Worm (Caenorhabditis elegans) whole organism, L2 larva: ENCODE data around the gene gpa-6.

Experiments
- C34F6.9 ChIP-seq: fragments of 150-350 bp; optimal IDR thresholded peaks from 2 replicates; lab custom pipeline; 2014; ENCODE audit warnings: missing biosample characterization, missing genetic modification characterization
- F13H6.1 ChIP-seq: sonication (generic microtip); optimal IDR thresholded peaks from 2 replicates; lab custom pipeline; 2016; ENCODE audit warnings: missing genetic modification characterization, missing compliant biosample characterization
- Y55F3AM.14 ChIP-seq: fragments of 200-800 bp; sonication (Bioruptor generic); optimal IDR thresholded peaks from 2 replicates; lab custom pipeline; 2018; ENCODE audit warnings: mild to moderate bottlenecking, missing genetic modification characterization, missing compliant biosample characterization
- alr-1 ChIP-seq: fragments of 150-350 bp; optimal IDR thresholded peaks from 2 replicates; lab custom pipeline; 2014; ENCODE audit warnings: missing biosample characterization, missing genetic modification characterization
- aly-2 ChIP-seq: fragments of 150-350 bp; optimal IDR thresholded peaks from 2 replicates; lab custom pipeline; 2014; ENCODE audit warnings: missing biosample characterization, missing genetic modification characterization
- ama-1 ChIP-seq: fragments of 150-350 bp; optimal IDR thresholded peaks from 2 replicates; lab custom pipeline; 2018; ENCODE audit warnings: inconsistent platforms
- blmp-1 ChIP-seq: sonication (generic microtip); optimal IDR thresholded peaks from 2 replicates; lab custom pipeline; 2017; ENCODE audit warnings: missing genetic modification characterization, mild to moderate bottlenecking, missing compliant biosample characterization, antibody characterized with exemption, moderate library complexity; ENCODE audit not compliant: insufficient read depth
- ceh-16 ChIP-seq: fragments of 150-350 bp; optimal IDR thresholded peaks from 2 replicates; lab custom pipeline; 2014; ENCODE audit warnings: missing biosample characterization, missing genetic modification characterization
- ceh-82 ChIP-seq: fragments of 150-350 bp; optimal IDR thresholded peaks from 2 replicates; lab custom pipeline; 2014; ENCODE audit warnings: missing biosample characterization, missing genetic modification characterization
- crh-2 ChIP-seq: sonication (generic microtip); optimal IDR thresholded peaks from 2 replicates; lab custom pipeline; 2017; ENCODE audit warnings: missing biosample characterization, missing genetic modification characterization
- dmd-4 ChIP-seq: sonication (generic microtip); optimal IDR thresholded peaks from 2 replicates; lab custom pipeline; 2017; ENCODE audit warnings: missing biosample characterization, missing genetic modification characterization
- egl-27 ChIP-seq: sonication (generic microtip); optimal IDR thresholded peaks from 3 replicates; lab custom pipeline; 2017; ENCODE audit warnings: missing biosample characterization, missing genetic modification reagents, missing genetic modification characterization
- elt-3 ChIP-seq: sonication (generic microtip); optimal IDR thresholded peaks from 2 replicates; lab custom pipeline; 2017; ENCODE audit warnings: missing biosample characterization, missing genetic modification characterization
- fos-1 ChIP-seq: fragments of 150-350 bp; optimal IDR thresholded peaks from 2 replicates; lab custom pipeline; 2014; ENCODE audit warnings: missing biosample characterization, missing genetic modification characterization
- gmeb-1 ChIP-seq: fragments of 150-350 bp; optimal IDR thresholded peaks from 2 replicates; lab custom pipeline; 2014; ENCODE audit warnings: missing biosample characterization, missing genetic modification characterization
- lin-11 ChIP-seq: fragments of 150-350 bp; sonication (generic microtip); optimal IDR thresholded peaks from 2 replicates; lab custom pipeline; 2014; ENCODE audit warnings: missing biosample characterization, missing genetic modification characterization, inconsistent platforms, mixed read lengths
- lin-13 ChIP-seq: fragments of 150-350 bp; optimal IDR thresholded peaks from 2 replicates; lab custom pipeline; 2014; ENCODE audit warnings: missing biosample characterization, missing genetic modification reagents, missing genetic modification characterization
- lin-39 ChIP-seq: fragments of 150-350 bp; optimal IDR thresholded peaks from 2 replicates; lab custom pipeline; 2014; ENCODE audit warnings: missing biosample characterization, missing genetic modification reagents, missing genetic modification characterization
- lsy-2 ChIP-seq, 2 experiments: fragments of 150-350 bp in 1 of 2; sonication (generic microtip) in 1 of 2; optimal IDR thresholded peaks; 2 replicates each; lab custom pipeline; 2014 to 2017; ENCODE audit warnings: missing biosample characterization in 2 of 2, missing genetic modification characterization in 2 of 2
- mab-5 ChIP-seq: fragments of 150-350 bp; optimal IDR thresholded peaks from 2 replicates; lab custom pipeline; 2014; ENCODE audit warnings: missing biosample characterization, missing genetic modification characterization
- mdl-1 ChIP-seq, 2 experiments: fragments of 150-350 bp in 1 of 2; sonication (generic microtip) in 1 of 2; optimal IDR thresholded peaks; 2 replicates each; lab custom pipeline; 2017; ENCODE audit warnings: missing biosample characterization in 2 of 2, missing genetic modification characterization in 2 of 2
- nhr-11 ChIP-seq: fragments of 150-350 bp; optimal IDR thresholded peaks from 2 replicates; lab custom pipeline; 2014; ENCODE audit warnings: missing biosample characterization, missing genetic modification characterization
- nhr-129 ChIP-seq: fragments of 150-350 bp; optimal IDR thresholded peaks from 2 replicates; lab custom pipeline; 2014; ENCODE audit warnings: missing biosample characterization, missing genetic modification characterization
- nhr-23 ChIP-seq: fragments of 150-350 bp; optimal IDR thresholded peaks from 2 replicates; lab custom pipeline; 2014; ENCODE audit warnings: missing biosample characterization, missing genetic modification reagents, missing genetic modification characterization
- nhr-237 ChIP-seq: fragments of 150-350 bp; optimal IDR thresholded peaks from 2 replicates; lab custom pipeline; 2014; ENCODE audit warnings: missing biosample characterization, missing genetic modification characterization
- nhr-25 ChIP-seq: fragments of 150-350 bp; sonication (generic microtip); optimal IDR thresholded peaks from 3 replicates; lab custom pipeline; 2014; ENCODE audit warnings: missing biosample characterization, missing genetic modification characterization
- nhr-6 ChIP-seq: fragments of 150-350 bp; optimal IDR thresholded peaks from 2 replicates; lab custom pipeline; 2014; ENCODE audit warnings: missing biosample characterization, missing genetic modification characterization
- nhr-77 ChIP-seq: fragments of 150-350 bp; optimal IDR thresholded peaks from 2 replicates; lab custom pipeline; 2014; ENCODE audit warnings: missing biosample characterization, missing genetic modification characterization
- peb-1 ChIP-seq: fragments of 150-350 bp; optimal IDR thresholded peaks from 2 replicates; lab custom pipeline; 2014; ENCODE audit warnings: missing biosample characterization, missing genetic modification characterization
- sma-3 ChIP-seq: sonication (generic microtip); optimal IDR thresholded peaks from 2 replicates; lab custom pipeline; 2016; ENCODE audit warnings: missing genetic modification reagents, missing genetic modification characterization, missing compliant biosample characterization
- sma-9 ChIP-seq, 2 experiments: fragments of 150-350 bp in 1 of 2; sonication (generic microtip) in 1 of 2; optimal IDR thresholded peaks; 2 replicates each; lab custom pipeline; 2014 to 2016; ENCODE audit warnings: missing genetic modification characterization in 2 of 2, mild to moderate bottlenecking in 1 of 2, missing biosample characterization in 1 of 2, missing compliant biosample characterization in 1 of 2, missing genetic modification reagents in 1 of 2, moderate library complexity in 1 of 2
- snpc-4 ChIP-seq: fragments of 150-350 bp; optimal IDR thresholded peaks from 2 replicates; lab custom pipeline; 2014; ENCODE audit warnings: missing biosample characterization, missing genetic modification characterization
- unc-39 ChIP-seq: fragments of 150-350 bp; optimal IDR thresholded peaks from 2 replicates; lab custom pipeline; 2014; ENCODE audit warnings: missing biosample characterization, missing genetic modification characterization
- unc-55 ChIP-seq: fragments of 150-350 bp; sonication (generic microtip); optimal IDR thresholded peaks from 3 replicates; lab custom pipeline; 2014; ENCODE audit warnings: missing biosample characterization, missing genetic modification reagents, missing genetic modification characterization
- unc-62 ChIP-seq: fragments of 150-350 bp; optimal IDR thresholded peaks from 2 replicates; lab custom pipeline; 2014; ENCODE audit warnings: missing biosample characterization, missing genetic modification reagents, missing genetic modification characterization
- ztf-1 ChIP-seq: fragments of 200-800 bp; sonication (Bioruptor generic); conservative IDR thresholded peaks from 2 replicates; pipeline ENCODE4 v1.3.6; 2022; ENCODE audit warnings: missing genetic modification characterization, missing compliant biosample characterization
- ztf-11 ChIP-seq: sonication (generic microtip); optimal IDR thresholded peaks from 2 replicates; lab custom pipeline; 2017; ENCODE audit warnings: missing biosample characterization, missing genetic modification characterization

gpa-6 gene

DNA sequence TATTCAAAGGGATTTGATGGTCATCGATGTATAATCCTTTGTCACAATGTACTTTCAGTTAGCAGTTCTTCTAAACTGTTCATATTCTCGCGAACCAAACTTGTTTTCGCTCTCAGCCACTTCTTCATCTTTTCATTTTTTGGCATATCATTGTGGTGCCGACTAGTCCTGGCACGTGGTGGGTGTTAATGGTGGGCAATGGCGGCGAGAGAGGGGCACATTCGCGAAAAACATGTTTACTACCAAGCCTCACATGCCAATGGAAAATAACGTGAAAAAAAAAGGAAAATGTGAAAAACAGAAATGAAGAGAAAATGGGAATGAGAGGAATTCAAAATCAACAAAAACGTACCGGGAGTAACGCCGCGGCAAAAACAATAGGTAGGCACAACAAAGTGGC, 43.9 kb upstream of the gpa-6 start (continued):
- TF ChIP-seq nhr-23 (tag; lab: Kevin White, UChicago) (no peak), lin-39 (tag; lab: Kevin White, UChicago) (no peak), dmd-4 (tag; lab: Kevin White, UChicago) (no peak)

DNA sequence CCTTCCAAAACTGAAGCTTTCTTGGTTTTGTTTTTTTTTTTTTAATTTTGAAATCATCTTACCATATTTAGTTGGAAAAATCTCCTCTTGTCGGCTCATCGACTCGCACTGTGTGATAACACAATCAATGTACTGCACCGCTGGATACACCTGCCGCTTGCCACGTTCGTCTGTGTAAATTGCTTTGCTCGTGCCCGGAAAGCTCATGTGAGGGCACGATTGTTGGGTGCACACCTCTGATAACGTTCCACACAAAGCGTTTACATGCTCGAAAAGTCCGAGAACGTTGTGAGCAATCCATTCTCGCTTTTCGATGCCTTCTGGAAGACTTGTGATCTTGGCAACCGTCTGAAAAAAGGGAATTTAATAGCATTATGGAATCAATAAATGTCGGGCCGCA, 36.5 kb upstream of the gpa-6 start:
- TF ChIP-seq snpc-4 (no peak), Y55F3AM.14 (GFP tag; lab: Kevin White, UChicago) (no peak), sma-9 (GFP tag; optimal IDR thresholded peaks at IDR 0.05; lab: Kevin White, UChicago) (no peak), sma-9 (tag; optimal IDR thresholded peaks at IDR 0.05; lab: Kevin White, UChicago) (no peak), mab-5 (tag; lab: Kevin White, UChicago) (no peak), lsy-2 (tag; optimal IDR thresholded peaks at IDR 0.05; lab: Kevin White, UChicago) (no peak), nhr-25 (tag; lab: Kevin White, UChicago) (no peak)

DNA sequence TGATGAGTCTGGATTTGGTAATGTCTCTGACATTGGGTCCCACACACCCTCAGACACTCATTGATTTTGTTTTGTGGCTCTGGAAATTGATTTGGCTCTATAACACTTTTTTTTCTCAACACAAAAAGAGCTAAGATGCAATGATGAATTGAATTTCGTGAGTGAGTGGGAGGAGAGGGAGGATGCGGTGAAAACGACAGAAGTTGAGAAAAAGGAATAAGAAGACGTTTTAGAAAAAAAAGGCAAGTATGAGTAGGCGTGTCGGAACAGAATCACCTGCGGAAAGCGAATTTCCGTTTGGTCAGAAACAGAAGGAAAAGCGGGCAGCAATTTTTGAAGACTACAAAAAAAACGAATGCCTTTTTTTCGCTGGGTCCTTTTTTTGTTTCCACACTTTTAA, 35.3 kb upstream of the gpa-6 start:
- TF ChIP-seq unc-62 (GFP tag; lab: Kevin White, UChicago) (no peak), mab-5 (tag; lab: Kevin White, UChicago) (no peak), unc-39 (tag; lab: Kevin White, UChicago) (no peak), lsy-2 (tag; optimal IDR thresholded peaks at IDR 0.05; lab: Kevin White, UChicago) (no peak), ztf-11 (no peak), nhr-6 (no peak), ceh-16 (tag; lab: Kevin White, UChicago) (no peak), Y55F3AM.14 (GFP tag; lab: Kevin White, UChicago) (no peak), nhr-11 (tag; lab: Kevin White, UChicago) (no peak), peb-1 (tag; lab: Kevin White, UChicago) (no peak), lin-13 (GFP tag; lab: Kevin White, UChicago) (no peak), gmeb-1 (no peak), aly-2 (tag; lab: Kevin White, UChicago) (no peak), elt-3 (tag; lab: Kevin White, UChicago) (no peak), F13H6.1 (no peak), C34F6.9 (tag; lab: Kevin White, UChicago) (no peak)

DNA sequence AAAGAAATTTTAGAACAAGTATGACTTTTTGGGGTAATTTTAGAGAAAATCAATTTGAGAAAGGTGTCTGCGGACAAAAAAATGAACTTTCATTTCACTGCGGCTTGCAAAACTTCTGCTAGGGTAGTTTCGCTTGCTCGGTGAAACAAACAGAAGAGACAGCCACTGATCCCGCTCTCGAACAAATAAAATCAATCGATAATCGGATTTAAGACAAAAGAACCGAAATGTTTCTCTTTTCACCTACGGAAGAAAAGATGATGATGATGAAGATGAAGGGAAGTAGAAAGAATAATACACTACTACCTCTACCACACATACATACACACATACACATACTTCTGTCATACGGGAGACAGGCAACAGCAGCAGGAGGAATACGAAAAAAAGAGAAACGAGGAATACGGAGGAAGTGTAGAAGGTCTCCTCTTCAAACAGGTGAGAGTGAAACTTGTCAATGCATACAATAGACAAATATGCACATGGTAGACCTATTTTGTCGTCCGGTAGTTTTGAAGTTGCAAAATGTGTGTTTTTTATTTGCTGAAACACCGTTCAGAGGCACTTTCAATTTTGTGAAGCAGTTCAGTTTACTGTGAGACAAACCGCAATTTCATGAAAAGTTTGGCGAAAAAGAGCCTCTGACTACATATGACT, 33.8 kb upstream of the gpa-6 start:
- TF ChIP-seq nhr-129 (tag; lab: Kevin White, UChicago) (peak; percentile 46), lin-11 (tag; lab: Kevin White, UChicago) (no peak), nhr-25 (tag; lab: Kevin White, UChicago) (peak; percentile 5)

DNA sequence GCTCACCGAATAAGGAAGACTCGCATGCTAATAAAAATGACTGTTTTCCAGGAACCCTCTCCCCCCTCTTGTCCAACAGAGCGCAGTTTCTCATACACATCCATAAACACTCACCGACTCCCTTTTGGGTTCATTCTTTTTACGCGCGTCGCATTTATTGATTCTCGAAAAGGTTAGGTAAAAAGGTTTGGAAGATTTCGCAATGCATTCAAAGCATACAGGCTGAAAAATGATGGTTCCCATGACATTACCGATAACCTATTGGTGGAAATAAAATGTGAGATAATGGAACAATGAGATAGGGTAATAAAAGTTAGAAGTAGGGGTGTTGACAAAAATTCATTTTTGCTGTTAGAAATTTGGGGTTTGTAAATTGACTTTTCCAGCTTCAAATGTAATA, 32.5 kb upstream of the gpa-6 start:
- TF ChIP-seq unc-55 (peak; percentile 38), blmp-1 (tag; lab: Kevin White, UChicago) (no peak)
- TF ChIP-seq, all 48 proteins: peak for 1

DNA sequence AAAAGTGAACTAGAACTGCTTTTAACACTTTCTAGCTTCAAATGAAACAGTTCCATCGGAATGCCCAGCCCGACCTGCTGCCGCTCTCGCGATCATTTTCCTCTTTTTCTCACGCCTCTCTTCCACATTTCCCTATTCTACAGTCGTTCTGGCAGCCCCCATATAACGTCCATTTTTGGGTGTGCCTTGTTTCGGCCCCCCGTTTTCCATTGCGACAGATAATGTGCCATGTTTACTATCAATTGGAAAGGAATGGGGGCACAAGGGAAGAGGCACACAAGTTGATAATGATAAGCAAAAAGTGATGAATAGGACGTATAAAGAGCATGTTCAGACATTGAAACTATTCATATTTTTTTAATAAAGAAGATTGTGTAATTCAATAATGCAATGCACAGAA, 32.0 kb upstream of the gpa-6 start:
- TF ChIP-seq sma-9 (GFP tag; optimal IDR thresholded peaks at IDR 0.05; lab: Kevin White, UChicago) (peak; percentile 64), sma-9 (tag; optimal IDR thresholded peaks at IDR 0.05; lab: Kevin White, UChicago) (no peak), ztf-11 (no peak), sma-3 (GFP tag; lab: Kevin White, UChicago) (peak; percentile 23), lin-39 (tag; lab: Kevin White, UChicago) (no peak), ztf-1 (GFP tag; lab: Robert Waterston, UW) (no peak), ceh-82 (tag; lab: Kevin White, UChicago) (no peak), alr-1 (tag; lab: Kevin White, UChicago) (no peak), gmeb-1 (peak; percentile 22), ama-1 (no peak), unc-62 (GFP tag; lab: Kevin White, UChicago) (no peak), mdl-1 (tag; optimal IDR thresholded peaks at IDR 0.05; lab: Kevin White, UChicago) (no peak), fos-1 (peak; percentile 93), nhr-237 (tag; lab: Kevin White, UChicago) (no peak), nhr-77 (tag; lab: Kevin White, UChicago) (no peak), egl-27 (tag; lab: Kevin White, UChicago) (no peak), lin-13 (GFP tag; lab: Kevin White, UChicago) (no peak), aly-2 (tag; lab: Kevin White, UChicago) (no peak), F13H6.1 (peak; percentile 62), blmp-1 (tag; lab: Kevin White, UChicago) (no peak), crh-2 (peak; percentile 52)
